Worm (Caenorhabditis elegans) whole organism, L2 larva: ENCODE measurements around the gene ccz-1.

ENCODE experiments used
- C34F6.9 ChIP-seq: fragments of 150-350 bp; optimal IDR thresholded peaks from 2 replicates; lab custom pipeline; 2014; ENCODE audit warnings: missing biosample characterization, missing genetic modification characterization
- F13H6.1 ChIP-seq: sonication (generic microtip); optimal IDR thresholded peaks from 2 replicates; lab custom pipeline; 2016; ENCODE audit warnings: missing genetic modification characterization, missing compliant biosample characterization
- Y55F3AM.14 ChIP-seq: fragments of 200-800 bp; sonication (Bioruptor generic); optimal IDR thresholded peaks from 2 replicates; lab custom pipeline; 2018; ENCODE audit warnings: mild to moderate bottlenecking, missing genetic modification characterization, missing compliant biosample characterization
- ZK546.5 ChIP-seq: sonication (generic microtip); optimal IDR thresholded peaks from 2 replicates; lab custom pipeline; 2017; ENCODE audit warnings: missing biosample characterization, missing genetic modification characterization
- alr-1 ChIP-seq: fragments of 150-350 bp; optimal IDR thresholded peaks from 2 replicates; lab custom pipeline; 2014; ENCODE audit warnings: missing biosample characterization, missing genetic modification characterization
- aly-2 ChIP-seq: fragments of 150-350 bp; optimal IDR thresholded peaks from 2 replicates; lab custom pipeline; 2014; ENCODE audit warnings: missing biosample characterization, missing genetic modification characterization
- ama-1 ChIP-seq: fragments of 150-350 bp; optimal IDR thresholded peaks from 2 replicates; lab custom pipeline; 2018; ENCODE audit warnings: inconsistent platforms
- blmp-1 ChIP-seq: sonication (generic microtip); optimal IDR thresholded peaks from 2 replicates; lab custom pipeline; 2017; ENCODE audit warnings: missing genetic modification characterization, mild to moderate bottlenecking, missing compliant biosample characterization, antibody characterized with exemption, moderate library complexity; ENCODE audit not compliant: insufficient read depth
- ceh-16 ChIP-seq: fragments of 150-350 bp; optimal IDR thresholded peaks from 2 replicates; lab custom pipeline; 2014; ENCODE audit warnings: missing biosample characterization, missing genetic modification characterization
- ceh-82 ChIP-seq: fragments of 150-350 bp; optimal IDR thresholded peaks from 2 replicates; lab custom pipeline; 2014; ENCODE audit warnings: missing biosample characterization, missing genetic modification characterization
- crh-2 ChIP-seq: sonication (generic microtip); optimal IDR thresholded peaks from 2 replicates; lab custom pipeline; 2017; ENCODE audit warnings: missing biosample characterization, missing genetic modification characterization
- dmd-4 ChIP-seq: sonication (generic microtip); optimal IDR thresholded peaks from 2 replicates; lab custom pipeline; 2017; ENCODE audit warnings: missing biosample characterization, missing genetic modification characterization
- egl-27 ChIP-seq: sonication (generic microtip); optimal IDR thresholded peaks from 3 replicates; lab custom pipeline; 2017; ENCODE audit warnings: missing biosample characterization, missing genetic modification reagents, missing genetic modification characterization
- elt-1 ChIP-seq: fragments of 150-350 bp; optimal IDR thresholded peaks from 2 replicates; lab custom pipeline; 2014; ENCODE audit warnings: missing biosample characterization, missing genetic modification characterization
- fos-1 ChIP-seq: fragments of 150-350 bp; optimal IDR thresholded peaks from 2 replicates; lab custom pipeline; 2014; ENCODE audit warnings: missing biosample characterization, missing genetic modification characterization
- lin-11 ChIP-seq: fragments of 150-350 bp; sonication (generic microtip); optimal IDR thresholded peaks from 2 replicates; lab custom pipeline; 2014; ENCODE audit warnings: missing biosample characterization, missing genetic modification characterization, inconsistent platforms, mixed read lengths
- lin-13 ChIP-seq: fragments of 150-350 bp; optimal IDR thresholded peaks from 2 replicates; lab custom pipeline; 2014; ENCODE audit warnings: missing biosample characterization, missing genetic modification reagents, missing genetic modification characterization
- lin-39 ChIP-seq: fragments of 150-350 bp; optimal IDR thresholded peaks from 2 replicates; lab custom pipeline; 2014; ENCODE audit warnings: missing biosample characterization, missing genetic modification reagents, missing genetic modification characterization
- lsy-2 ChIP-seq, 2 experiments: fragments of 150-350 bp in 1 of 2; sonication (generic microtip) in 1 of 2; optimal IDR thresholded peaks; 2 replicates each; lab custom pipeline; 2014 to 2017; ENCODE audit warnings: missing biosample characterization in 2 of 2, missing genetic modification characterization in 2 of 2
- mab-5 ChIP-seq: fragments of 150-350 bp; optimal IDR thresholded peaks from 2 replicates; lab custom pipeline; 2014; ENCODE audit warnings: missing biosample characterization, missing genetic modification characterization
- mbf-1 ChIP-seq: sonication (generic microtip); optimal IDR thresholded peaks from 2 replicates; lab custom pipeline; 2017; ENCODE audit warnings: missing biosample characterization, missing genetic modification characterization
- mdl-1 ChIP-seq, 2 experiments: fragments of 150-350 bp in 1 of 2; sonication (generic microtip) in 1 of 2; optimal IDR thresholded peaks; 2 replicates each; lab custom pipeline; 2017; ENCODE audit warnings: missing biosample characterization in 2 of 2, missing genetic modification characterization in 2 of 2
- nhr-11 ChIP-seq: fragments of 150-350 bp; optimal IDR thresholded peaks from 2 replicates; lab custom pipeline; 2014; ENCODE audit warnings: missing biosample characterization, missing genetic modification characterization
- nhr-12 ChIP-seq: fragments of 150-350 bp; optimal IDR thresholded peaks from 2 replicates; lab custom pipeline; 2014; ENCODE audit warnings: missing biosample characterization, missing genetic modification characterization
- nhr-21 ChIP-seq: fragments of 150-350 bp; optimal IDR thresholded peaks from 2 replicates; lab custom pipeline; 2014; ENCODE audit warnings: missing biosample characterization, missing genetic modification characterization
- nhr-237 ChIP-seq: fragments of 150-350 bp; optimal IDR thresholded peaks from 2 replicates; lab custom pipeline; 2014; ENCODE audit warnings: missing biosample characterization, missing genetic modification characterization
- nhr-25 ChIP-seq: fragments of 150-350 bp; sonication (generic microtip); optimal IDR thresholded peaks from 3 replicates; lab custom pipeline; 2014; ENCODE audit warnings: missing biosample characterization, missing genetic modification characterization
- nhr-6 ChIP-seq: fragments of 150-350 bp; optimal IDR thresholded peaks from 2 replicates; lab custom pipeline; 2014; ENCODE audit warnings: missing biosample characterization, missing genetic modification characterization
- skn-1 ChIP-seq: sonication (generic microtip); optimal IDR thresholded peaks from 2 replicates; lab custom pipeline; 2017; ENCODE audit warnings: missing biosample characterization, missing genetic modification characterization
- sma-3 ChIP-seq: sonication (generic microtip); optimal IDR thresholded peaks from 2 replicates; lab custom pipeline; 2016; ENCODE audit warnings: missing genetic modification reagents, missing genetic modification characterization, missing compliant biosample characterization
- sma-9 ChIP-seq, 2 experiments: fragments of 150-350 bp in 1 of 2; sonication (generic microtip) in 1 of 2; optimal IDR thresholded peaks; 2 replicates each; lab custom pipeline; 2014 to 2016; ENCODE audit warnings: missing genetic modification characterization in 2 of 2, mild to moderate bottlenecking in 1 of 2, missing biosample characterization in 1 of 2, missing compliant biosample characterization in 1 of 2, missing genetic modification reagents in 1 of 2, moderate library complexity in 1 of 2
- unc-39 ChIP-seq: fragments of 150-350 bp; optimal IDR thresholded peaks from 2 replicates; lab custom pipeline; 2014; ENCODE audit warnings: missing biosample characterization, missing genetic modification characterization
- unc-62 ChIP-seq: fragments of 150-350 bp; optimal IDR thresholded peaks from 2 replicates; lab custom pipeline; 2014; ENCODE audit warnings: missing biosample characterization, missing genetic modification reagents, missing genetic modification characterization
- zag-1 ChIP-seq: fragments of 150-350 bp; optimal IDR thresholded peaks from 2 replicates; lab custom pipeline; 2014; ENCODE audit warnings: missing biosample characterization, missing genetic modification characterization
- ztf-1 ChIP-seq: fragments of 200-800 bp; sonication (Bioruptor generic); conservative IDR thresholded peaks from 2 replicates; pipeline ENCODE4 v1.3.6; 2022; ENCODE audit warnings: missing genetic modification characterization, missing compliant biosample characterization
- ztf-11 ChIP-seq: sonication (generic microtip); optimal IDR thresholded peaks from 2 replicates; lab custom pipeline; 2017; ENCODE audit warnings: missing biosample characterization, missing genetic modification characterization
- ztf-4 ChIP-seq: fragments of 150-350 bp; optimal IDR thresholded peaks from 2 replicates; lab custom pipeline; 2014; ENCODE audit warnings: missing biosample characterization, missing genetic modification characterization

ccz-1 gene

DNA sequence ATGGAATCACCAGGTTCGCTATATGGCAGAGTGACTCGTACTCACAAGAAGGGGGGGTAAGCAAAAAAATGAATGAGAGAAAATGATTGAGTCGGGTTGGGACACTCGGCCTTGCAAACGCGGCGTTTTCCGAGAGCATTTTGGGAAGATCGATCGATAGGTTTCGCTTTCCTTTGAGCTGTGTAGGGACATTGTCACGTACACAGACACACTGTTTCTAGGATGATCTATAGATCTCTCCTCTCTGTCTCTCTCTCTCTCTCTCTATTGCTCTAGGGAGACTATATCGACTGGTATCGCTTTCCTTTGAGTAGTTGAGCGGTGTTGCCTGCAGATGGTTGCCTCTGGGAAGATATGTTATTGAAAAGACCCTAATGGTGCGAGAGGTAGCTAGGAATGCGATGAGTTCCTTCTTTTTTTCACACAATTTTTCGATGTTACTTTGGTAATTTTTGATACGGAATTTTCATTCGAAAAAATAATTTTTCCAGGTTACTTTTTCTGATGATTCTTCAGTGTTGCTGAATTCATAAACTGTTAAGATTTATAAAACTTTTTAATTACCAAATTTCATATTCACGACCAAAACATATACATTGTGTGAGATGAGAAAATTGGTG, 28.8 kb upstream of the ccz-1 start, which contains the start of gene H37A05.4:
TSS of gene H37A05.4 (minus strand) at position 51 of the 620 bp plus-strand sequence.
- TF ChIP-seq Y55F3AM.14 (GFP tag; lab: Kevin White, UChicago) = peak; percentile 10
- no peak for TF ChIP-seq alr-1
- no peak for TF ChIP-seq ceh-82
- peak; percentile 8 for TF ChIP-seq lin-13 (GFP tag; lab: Kevin White, UChicago)
- TF ChIP-seq nhr-25 = peak; percentile 53
- TF ChIP-seq ama-1 (lab: Kevin White, UChicago) = peak; percentile 22
- 0 out of 2 replicates have a peak, but pooled peaks have one; percentile 20 for TF ChIP-seq ztf-1 (GFP tag; lab: Robert Waterston, UW)
- peak; percentile 75 for TF ChIP-seq ztf-4 (tag; lab: Kevin White, UChicago)
- TF ChIP-seq sma-3 (GFP tag; lab: Kevin White, UChicago) = peak; percentile 44
- no peak for TF ChIP-seq ztf-11 (tag; lab: Kevin White, UChicago)

DNA sequence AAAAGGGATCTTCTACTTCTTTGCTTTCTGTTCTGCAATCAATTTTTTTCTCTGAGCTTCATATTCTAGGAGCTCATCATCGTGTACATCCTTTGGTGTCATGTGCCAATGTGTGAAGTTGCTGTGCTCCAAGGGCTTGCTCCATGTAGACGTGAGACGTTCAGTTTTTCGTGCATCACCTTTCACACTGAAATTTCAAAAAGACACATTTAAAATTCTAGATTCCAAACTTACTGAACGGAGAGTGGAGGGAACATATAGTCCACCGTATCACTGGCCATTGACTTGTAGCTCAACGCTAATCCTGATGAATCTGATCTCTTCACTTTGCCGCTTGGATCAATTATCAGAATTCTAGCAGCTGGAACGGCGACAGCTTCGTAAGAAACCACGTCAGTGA, 27.9 kb upstream of the ccz-1 start:
- no peak for TF ChIP-seq crh-2
- no peak for TF ChIP-seq alr-1
- TF ChIP-seq Y55F3AM.14 (GFP tag; lab: Kevin White, UChicago) = no peak
- TF ChIP-seq nhr-237 = no peak
- TF ChIP-seq nhr-25 = no peak
- TF ChIP-seq lsy-2 (tag; optimal IDR thresholded peaks at IDR 0.05; lab: Kevin White, UChicago) = no peak
- TF ChIP-seq nhr-21 (tag; lab: Kevin White, UChicago) = no peak
- no peak for TF ChIP-seq skn-1 (tag; lab: Kevin White, UChicago)
- TF ChIP-seq ama-1 (lab: Kevin White, UChicago) = no peak
- no peak for TF ChIP-seq lin-11 (tag; lab: Kevin White, UChicago)
- no peak for TF ChIP-seq elt-1 (tag; lab: Kevin White, UChicago)
- no peak for TF ChIP-seq ztf-11 (tag; lab: Kevin White, UChicago)
- TF ChIP-seq egl-27 (tag; lab: Kevin White, UChicago) = no peak
- no peak for TF ChIP-seq mdl-1 (tag; optimal IDR thresholded peaks at IDR 0.05; lab: Kevin White, UChicago)
- TF ChIP-seq aly-2 (tag; lab: Kevin White, UChicago) = no peak

DNA sequence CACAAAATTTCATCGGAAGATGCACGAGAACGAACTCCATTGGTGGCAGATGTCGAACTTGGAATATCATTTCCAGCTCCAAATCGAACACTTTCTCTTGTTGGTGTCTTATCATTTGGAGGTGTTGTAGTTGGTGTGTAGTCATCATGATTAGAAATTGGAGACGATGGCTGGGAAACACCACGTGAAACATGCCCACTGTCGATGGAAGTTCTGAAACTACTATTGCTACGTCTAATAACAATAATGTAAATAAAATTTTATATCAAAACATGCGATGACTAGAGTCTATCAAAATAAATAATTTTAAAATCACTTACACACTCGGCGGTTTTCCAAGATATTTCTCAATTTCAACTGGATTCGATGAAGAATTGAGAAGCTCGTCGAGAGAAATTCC, 26.4 kb upstream of the ccz-1 start:
- TF ChIP-seq alr-1 (no peak), nhr-237 (no peak), nhr-6 (tag; lab: Kevin White, UChicago) (no peak), skn-1 (tag; lab: Kevin White, UChicago) (no peak), nhr-12 (no peak), ZK546.5 (no peak), lsy-2 (tag; optimal IDR thresholded peaks at IDR 0.05; lab: Kevin White, UChicago) (no peak), mbf-1 (tag; lab: Kevin White, UChicago) (no peak), F13H6.1 (tag; lab: Kevin White, UChicago) (no peak), zag-1 (no peak), ztf-4 (tag; lab: Kevin White, UChicago) (no peak)

DNA sequence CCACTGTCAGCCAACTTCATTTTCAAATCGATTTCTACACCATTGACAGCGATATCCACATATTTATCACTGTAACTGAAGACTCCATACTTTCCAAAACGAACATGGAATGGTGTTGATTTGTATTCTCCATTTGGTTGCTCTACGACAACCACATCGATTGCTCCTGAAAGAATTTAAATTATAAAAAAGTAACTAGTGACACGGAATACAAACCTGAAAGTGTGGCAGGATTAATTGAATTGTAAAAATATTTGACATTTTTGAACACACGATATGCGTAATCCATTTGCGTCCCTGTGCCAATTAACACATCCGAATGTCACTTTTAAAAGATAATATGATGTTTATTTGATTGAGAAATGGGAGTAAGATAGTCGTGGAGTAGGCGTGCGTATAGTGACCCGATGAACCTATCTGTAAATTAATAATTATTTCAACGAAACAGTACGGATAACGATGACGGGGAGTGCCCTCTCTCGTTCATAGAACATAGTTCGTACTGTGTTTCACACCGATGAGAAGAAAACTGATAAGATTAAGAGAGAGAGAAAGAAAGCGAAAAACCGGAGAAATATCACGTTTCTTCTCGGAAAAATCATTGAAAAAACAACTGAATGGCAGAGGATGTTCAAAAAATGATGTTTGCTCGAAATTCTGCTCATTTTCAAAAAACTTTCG, 24.8 kb upstream of the ccz-1 start, which contains the start of gene lpin-1:
TSS of gene lpin-1 (minus strand) at position 417 of the 681 bp plus-strand sequence.
- peak; percentile 45 for TF ChIP-seq sma-3 (GFP tag; lab: Kevin White, UChicago)
- TF ChIP-seq nhr-25 = no peak
- TF ChIP-seq blmp-1 (tag; lab: Kevin White, UChicago) = peak; percentile 39
- no peak for TF ChIP-seq skn-1 (tag; lab: Kevin White, UChicago)
- TF ChIP-seq mbf-1 (tag; lab: Kevin White, UChicago) = no peak
- TF ChIP-seq zag-1 = no peak
- no peak for TF ChIP-seq ztf-4 (tag; lab: Kevin White, UChicago)
- peak; percentile 39 for TF ChIP-seq ama-1 (lab: Kevin White, UChicago)
- TF ChIP-seq lin-39 (tag; lab: Kevin White, UChicago) = no peak
- TF ChIP-seq mdl-1 (tag; optimal IDR thresholded peaks at IDR 0.05; lab: Kevin White, UChicago) = no peak
- TF ChIP-seq nhr-21 (tag; lab: Kevin White, UChicago) = peak; percentile 52
- TF ChIP-seq C34F6.9 = no peak
- no peak for TF ChIP-seq nhr-6 (tag; lab: Kevin White, UChicago)
- TF ChIP-seq unc-62 (GFP tag; lab: Kevin White, UChicago) = no peak
- no peak for TF ChIP-seq lsy-2 (tag; optimal IDR thresholded peaks at IDR 0.05; lab: Kevin White, UChicago)
- peak; percentile 9 for TF ChIP-seq F13H6.1 (tag; lab: Kevin White, UChicago)
- peak; percentile 63 for TF ChIP-seq sma-9 (GFP tag; optimal IDR thresholded peaks at IDR 0.05; lab: Kevin White, UChicago)
- no peak for TF ChIP-seq sma-9 (tag; optimal IDR thresholded peaks at IDR 0.05; lab: Kevin White, UChicago)
- no peak for TF ChIP-seq dmd-4 (tag; lab: Kevin White, UChicago)
- no peak for TF ChIP-seq nhr-11 (tag; lab: Kevin White, UChicago)
- TF ChIP-seq lin-11 (tag; lab: Kevin White, UChicago) = no peak
- TF ChIP-seq unc-39 (tag; lab: Kevin White, UChicago) = no peak
- no peak for TF ChIP-seq nhr-12
- no peak for TF ChIP-seq elt-1 (tag; lab: Kevin White, UChicago)
- no peak for TF ChIP-seq aly-2 (tag; lab: Kevin White, UChicago)
- no peak for TF ChIP-seq ceh-16 (tag; lab: Kevin White, UChicago)
- TF ChIP-seq Y55F3AM.14 (GFP tag; lab: Kevin White, UChicago) = no peak
- peak; percentile 63 for TF ChIP-seq fos-1
- no peak for TF ChIP-seq mab-5 (tag; lab: Kevin White, UChicago)
